Fruit fly (Drosophila melanogaster) whole organism, embryonic: ENCODE data around the gene arg.

Experiments
- Atf-2 ChIP-seq: fragments of 200-800 bp; sonication (Bioruptor generic); optimal IDR thresholded peaks from 2 replicates; lab custom pipeline; 2016; ENCODE audit warnings: missing biosample characterization, missing genetic modification characterization
- CG11504 ChIP-seq: fragments of 200-800 bp; sonication (Bioruptor generic); optimal IDR thresholded peaks from 3 replicates; lab custom pipeline; 2019; ENCODE audit warnings: missing biosample characterization, mild to moderate bottlenecking, missing genetic modification characterization, moderate library complexity
- CG12219 ChIP-seq: fragments of 200-800 bp; sonication (Bioruptor generic); optimal IDR thresholded peaks from 3 replicates; lab custom pipeline; 2018; ENCODE audit warnings: missing biosample characterization, mild to moderate bottlenecking, missing genetic modification characterization
- CG13296 ChIP-seq: fragments of 200-800 bp; sonication (Bioruptor generic); optimal IDR thresholded peaks from 3 replicates; lab custom pipeline; 2018; ENCODE audit warnings: missing biosample characterization, mild to moderate bottlenecking, missing genetic modification characterization
- CG1602 ChIP-seq: fragments of 200-800 bp; sonication (Bioruptor generic); optimal IDR thresholded peaks from 3 replicates; lab custom pipeline; 2016; ENCODE audit warnings: missing biosample characterization, missing genetic modification characterization
- CG1603 ChIP-seq: fragments of 200-800 bp; sonication (Bioruptor generic); optimal IDR thresholded peaks from 2 replicates; lab custom pipeline; 2019; ENCODE audit warnings: missing biosample characterization, mild to moderate bottlenecking, missing genetic modification characterization, moderate library complexity
- CG17359 ChIP-seq: fragments of 200-800 bp; sonication (Bioruptor generic); optimal IDR thresholded peaks from 3 replicates; lab custom pipeline; 2018; ENCODE audit warnings: missing biosample characterization, mild to moderate bottlenecking, missing genetic modification characterization, moderate library complexity
- CG17568 ChIP-seq: fragments of 200-800 bp; sonication (Bioruptor generic); optimal IDR thresholded peaks from 2 replicates; lab custom pipeline; 2018; ENCODE audit warnings: missing biosample characterization, mild to moderate bottlenecking, missing genetic modification characterization, moderate library complexity
- CG18619 ChIP-seq: fragments of 200-800 bp; sonication (Bioruptor generic); optimal IDR thresholded peaks from 3 replicates; lab custom pipeline; 2017; ENCODE audit warnings: missing biosample characterization, mild to moderate bottlenecking, missing genetic modification characterization
- CG2120 ChIP-seq: fragments of 200-800 bp; sonication (Bioruptor generic); optimal IDR thresholded peaks from 3 replicates; lab custom pipeline; 2016; ENCODE audit warnings: missing biosample characterization, missing genetic modification characterization
- CG30403 ChIP-seq: fragments of 200-800 bp; sonication (Bioruptor generic); optimal IDR thresholded peaks from 3 replicates; lab custom pipeline; 2016; ENCODE audit warnings: missing biosample characterization, missing genetic modification characterization
- CG31365 ChIP-seq: fragments of 200-800 bp; sonication (Bioruptor generic); optimal IDR thresholded peaks from 2 replicates; lab custom pipeline; 2018; ENCODE audit warnings: missing biosample characterization, mild to moderate bottlenecking, missing genetic modification characterization
- CG33557 ChIP-seq: fragments of 200-800 bp; sonication (Bioruptor generic); optimal IDR thresholded peaks from 2 replicates; lab custom pipeline; 2019; ENCODE audit warnings: missing biosample characterization, mild to moderate bottlenecking, missing genetic modification characterization, moderate library complexity
- CG43689 ChIP-seq: fragments of 200-800 bp; sonication (Bioruptor generic); IDR thresholded peaks from 2 replicates; pipeline ENCODE4 v1.3.6; 2022; ENCODE audit warnings: missing biosample characterization, missing genetic modification characterization
- CG4820 ChIP-seq: fragments of 200-800 bp; sonication (Bioruptor generic); optimal IDR thresholded peaks from 3 replicates; lab custom pipeline; 2016; ENCODE audit warnings: missing biosample characterization, missing genetic modification characterization
- CG7271 ChIP-seq: fragments of 200-800 bp; sonication (Bioruptor generic); optimal IDR thresholded peaks from 2 replicates; lab custom pipeline; 2018; ENCODE audit warnings: missing biosample characterization, mild to moderate bottlenecking, missing genetic modification characterization, moderate library complexity
- D19A ChIP-seq: fragments of 200-800 bp; optimal IDR thresholded peaks from 3 replicates; lab custom pipeline; 2019; ENCODE audit warnings: missing biosample characterization, mild to moderate bottlenecking, missing genetic modification characterization, moderate library complexity
- Dad ChIP-seq: fragments of 200-800 bp; sonication (Bioruptor generic); optimal IDR thresholded peaks from 3 replicates; lab custom pipeline; 2016; ENCODE audit warnings: missing biosample characterization, missing genetic modification characterization
- Deaf1 ChIP-seq: fragments of 200-800 bp; optimal IDR thresholded peaks from 3 replicates; lab custom pipeline; 2019; ENCODE audit warnings: missing biosample characterization, mild to moderate bottlenecking, missing genetic modification characterization, moderate library complexity
- Dip3 ChIP-seq: fragments of 200-800 bp; sonication (Bioruptor generic); optimal IDR thresholded peaks from 3 replicates; lab custom pipeline; 2016; ENCODE audit warnings: missing biosample characterization, missing genetic modification characterization
- ERR ChIP-seq: fragments of 200-800 bp; sonication (Bioruptor generic); optimal IDR thresholded peaks from 2 replicates; lab custom pipeline; 2016; ENCODE audit warnings: missing biosample characterization, missing genetic modification characterization
- Ets65A ChIP-seq: fragments of 200-800 bp; sonication (Bioruptor generic); peaks from one replicate; lab custom pipeline; 2016; ENCODE audit warnings: missing biosample characterization, missing genetic modification characterization
- Gug ChIP-seq: fragments of 200-800 bp; sonication (Bioruptor generic); IDR thresholded peaks from 4 replicates; pipeline ENCODE4 v1.3.6; 2022; ENCODE audit warnings: missing biosample characterization, missing genetic modification characterization
- MTF-1 ChIP-seq: fragments of 200-800 bp; sonication (Bioruptor generic); optimal IDR thresholded peaks from 2 replicates; lab custom pipeline; 2018; ENCODE audit warnings: missing biosample characterization, mild to moderate bottlenecking, missing genetic modification characterization, borderline replicate concordance
- Mad ChIP-seq: fragments of 200-800 bp; sonication (Bioruptor generic); optimal IDR thresholded peaks from 2 replicates; lab custom pipeline; 2016; ENCODE audit warnings: missing biosample characterization, missing genetic modification characterization
- Max ChIP-seq: fragments of 200-800 bp; sonication (Bioruptor generic); optimal IDR thresholded peaks from 2 replicates; lab custom pipeline; 2016; ENCODE audit warnings: missing biosample characterization, mild to moderate bottlenecking, missing genetic modification characterization
- Med ChIP-seq: fragments of 200-800 bp; sonication (Bioruptor generic); peaks from one replicate; lab custom pipeline; 2016; ENCODE audit warnings: missing biosample characterization, missing genetic modification characterization, mild to moderate bottlenecking, inconsistent platforms, moderate library complexity
- Mes4 ChIP-seq: fragments of 200-800 bp; sonication (Bioruptor generic); optimal IDR thresholded peaks from 2 replicates; lab custom pipeline; 2016; ENCODE audit warnings: missing biosample characterization, missing genetic modification characterization
- NC2β ChIP-seq: fragments of 200-800 bp; sonication (Bioruptor generic); optimal IDR thresholded peaks from 2 replicates; lab custom pipeline; 2016; ENCODE audit warnings: missing biosample characterization, missing genetic modification characterization
- Neu2 ChIP-seq: fragments of 200-800 bp; sonication (Bioruptor generic); optimal IDR thresholded peaks from 3 replicates; lab custom pipeline; 2016; ENCODE audit warnings: missing biosample characterization, missing genetic modification characterization, borderline replicate concordance
- Nf-YA ChIP-seq: fragments of 200-800 bp; sonication (Bioruptor generic); IDR thresholded peaks from 2 replicates; pipeline ENCODE4 v1.3.6; 2022; ENCODE audit warnings: missing biosample characterization, missing genetic modification characterization
- Stat92E ChIP-seq, 3 experiments: fragments of >200 bp in 2 of 3; fragments of 200-800 bp in 1 of 3; sonication (Bioruptor generic) in 1 of 3; optimal IDR thresholded peaks; 2 replicates each; lab custom pipeline; 2017 to 2019; ENCODE audit warnings: missing biosample characterization in 3 of 3, missing genetic modification characterization in 3 of 3, mild to moderate bottlenecking in 1 of 3, moderate library complexity in 1 of 3
- Trl ChIP-seq, 3 experiments: fragments of >200 bp in 2 of 3; fragments of 200-800 bp in 1 of 3; sonication (Bioruptor generic) in 1 of 3; optimal IDR thresholded peaks; 2 replicates in 1 of 3; 3 replicates in 2 of 3; lab custom pipeline; 2016 to 2017; ENCODE audit warnings: missing biosample characterization in 1 of 3, missing genetic modification characterization in 1 of 3
- Xbp1 ChIP-seq: fragments of 200-800 bp; sonication (Bioruptor generic); optimal IDR thresholded peaks from 3 replicates; lab custom pipeline; 2016; ENCODE audit warnings: missing biosample characterization, mild to moderate bottlenecking, missing genetic modification characterization
- Xrp1 ChIP-seq: fragments of 200-800 bp; sonication (Bioruptor generic); IDR thresholded peaks from 2 replicates; pipeline ENCODE4 v1.3.6; 2022; ENCODE audit warnings: missing biosample characterization, missing genetic modification characterization
- al ChIP-seq: fragments of 200-800 bp; sonication (Bioruptor generic); IDR thresholded peaks from 2 replicates; pipeline ENCODE4 v1.3.6; 2022; ENCODE audit warnings: missing biosample characterization, missing genetic modification characterization
- ap ChIP-seq: fragments of 200-800 bp; sonication (Bioruptor generic); IDR thresholded peaks from 2 replicates; pipeline ENCODE4 v1.3.6; 2022; ENCODE audit warnings: missing biosample characterization, missing genetic modification characterization
- crc ChIP-seq: fragments of 200-800 bp; sonication (Bioruptor generic); optimal IDR thresholded peaks from 2 replicates; lab custom pipeline; 2016; ENCODE audit warnings: missing biosample characterization, missing genetic modification characterization
- croc ChIP-seq: fragments of 200-800 bp; sonication (Bioruptor generic); conservative IDR thresholded peaks from 3 replicates; pipeline ENCODE4 v1.3.6; 2022; ENCODE audit warnings: missing biosample characterization, missing genetic modification characterization
- crp ChIP-seq, 2 experiments: fragments of 200-800 bp; sonication (Bioruptor generic); optimal IDR thresholded peaks; 2 replicates in 1 of 2; 3 replicates in 1 of 2; lab custom pipeline; 2017; ENCODE audit warnings: missing biosample characterization in 2 of 2, missing genetic modification characterization in 2 of 2, mild to moderate bottlenecking in 1 of 2, moderate library complexity in 1 of 2
- dati ChIP-seq: fragments of 200-800 bp; sonication (Bioruptor generic); IDR thresholded peaks from 2 replicates; pipeline ENCODE4 v1.3.6; 2022; ENCODE audit warnings: missing biosample characterization, missing genetic modification characterization
- exex ChIP-seq: fragments of 200-800 bp; sonication (Bioruptor generic); optimal IDR thresholded peaks from 4 replicates; lab custom pipeline; 2018; ENCODE audit warnings: missing biosample characterization, mild to moderate bottlenecking, missing genetic modification characterization, moderate library complexity
- fd96Cb ChIP-seq: fragments of 200-800 bp; sonication (Bioruptor generic); optimal IDR thresholded peaks from 2 replicates; lab custom pipeline; 2018; ENCODE audit warnings: missing biosample characterization, mild to moderate bottlenecking, missing genetic modification characterization, moderate library complexity
- h ChIP-seq: fragments of >200 bp; optimal IDR thresholded peaks from 2 replicates; lab custom pipeline; 2017
- jing ChIP-seq: fragments of 200-800 bp; sonication (Bioruptor generic); optimal IDR thresholded peaks from 2 replicates; lab custom pipeline; 2018; ENCODE audit warnings: missing biosample characterization, mild to moderate bottlenecking, missing genetic modification characterization
- knrl ChIP-seq: fragments of 200-800 bp; sonication (Bioruptor generic); IDR thresholded peaks from 3 replicates; pipeline ENCODE4 v1.3.6; 2022; ENCODE audit warnings: missing biosample characterization, missing genetic modification characterization; ENCODE audit not compliant: partially characterized antibody
- oc ChIP-seq: fragments of 200-800 bp; sonication (Bioruptor generic); optimal IDR thresholded peaks from 2 replicates; lab custom pipeline; 2018; ENCODE audit warnings: missing biosample characterization, mild to moderate bottlenecking, missing genetic modification characterization, moderate library complexity
- sens ChIP-seq: fragments of 200-800 bp; sonication (Bioruptor generic); peaks from one replicate; lab custom pipeline; 2016; ENCODE audit warnings: missing biosample characterization, missing genetic modification characterization
- unpg ChIP-seq: fragments of 200-800 bp; sonication (Bioruptor generic); optimal IDR thresholded peaks from 3 replicates; lab custom pipeline; 2018; ENCODE audit warnings: missing biosample characterization, mild to moderate bottlenecking, missing genetic modification characterization, moderate library complexity

arg gene

DNA sequence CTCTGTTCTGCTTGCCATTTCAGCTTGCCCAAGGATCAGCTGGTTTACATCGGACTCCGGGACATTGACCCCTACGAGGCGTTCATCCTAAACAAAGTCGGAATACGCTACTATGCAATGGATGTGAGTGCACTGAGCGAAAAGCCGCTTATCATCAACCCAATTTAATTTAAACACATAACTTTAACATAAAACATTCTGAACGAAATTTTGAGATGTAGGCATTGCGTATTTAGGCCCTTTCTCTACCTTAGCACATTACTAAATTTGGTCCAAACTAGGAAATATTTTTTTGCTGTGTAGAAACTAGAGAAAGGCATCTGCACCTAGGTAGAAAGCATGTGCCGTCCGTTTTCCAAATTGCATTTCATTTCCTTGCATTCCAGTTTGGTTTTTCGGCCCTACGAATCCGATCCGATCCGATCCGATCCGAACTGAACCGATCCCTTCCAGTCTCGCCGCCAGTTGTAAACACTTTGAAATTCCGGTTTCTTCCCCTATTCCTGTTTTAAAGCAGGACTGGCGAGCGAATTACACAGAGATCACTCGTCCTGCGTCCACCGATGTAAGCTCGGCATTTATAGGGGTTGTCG is 17.3 kb downstream of the arg start (continued):
- TF ChIP-seq Trl (optimal IDR thresholded peaks at IDR 0.05; lab: Kevin White, UChicago) (no peak), Trl (GFP tag; optimal IDR thresholded peaks at IDR 0.05; lab: Kevin White, UChicago) (peak; percentile 76), Max (GFP tag; lab: Kevin White, UChicago) (peak; percentile 52), D19A (tag; lab: Kevin White, UChicago) (peak; percentile 54), sens (GFP tag; lab: Kevin White, UChicago) (peak; percentile 95), CG17568 (GFP tag; lab: Kevin White, UChicago) (no peak), CG33557 (GFP tag; lab: Kevin White, UChicago) (peak; percentile 69), oc (tag; lab: Kevin White, UChicago) (no peak), Med (GFP tag; lab: Kevin White, UChicago) (peak; percentile 90), CG17359 (tag; lab: Kevin White, UChicago) (peak; percentile 8), Ets65A (GFP tag; lab: Kevin White, UChicago) (peak; percentile 91), Gug (GFP tag; lab: Robert Waterston, UW) (no peak), Mes4 (GFP tag; lab: Kevin White, UChicago) (peak; percentile 64), fd96Cb (tag; lab: Kevin White, UChicago) (peak; percentile 54), jing (peak; percentile 27), Neu2 (GFP tag; lab: Kevin White, UChicago) (peak; percentile 88), croc (peak; percentile 61), CG1602 (GFP tag; lab: Kevin White, UChicago) (peak; percentile 56), CG30403 (peak; percentile 45), exex (tag; lab: Kevin White, UChicago) (no peak), CG12219 (GFP tag; lab: Kevin White, UChicago) (peak; percentile 33), dati (GFP tag; lab: Robert Waterston, UW) (no peak), crp (GFP tag; optimal IDR thresholded peaks at IDR 0.05; lab: Kevin White, UChicago) (no peak), NC2β (peak; percentile 77), Dad (GFP tag; lab: Kevin White, UChicago) (peak; percentile 26), al (GFP tag; lab: Robert Waterston, UW) (no peak), Nf-YA (no peak), CG4820 (GFP tag; lab: Kevin White, UChicago) (peak; percentile 74), CG7271 (peak; percentile 90), CG1603 (tag; lab: Kevin White, UChicago) (peak; percentile 88)
- TF ChIP-seq, all 482 proteins: peak for 189

DNA sequence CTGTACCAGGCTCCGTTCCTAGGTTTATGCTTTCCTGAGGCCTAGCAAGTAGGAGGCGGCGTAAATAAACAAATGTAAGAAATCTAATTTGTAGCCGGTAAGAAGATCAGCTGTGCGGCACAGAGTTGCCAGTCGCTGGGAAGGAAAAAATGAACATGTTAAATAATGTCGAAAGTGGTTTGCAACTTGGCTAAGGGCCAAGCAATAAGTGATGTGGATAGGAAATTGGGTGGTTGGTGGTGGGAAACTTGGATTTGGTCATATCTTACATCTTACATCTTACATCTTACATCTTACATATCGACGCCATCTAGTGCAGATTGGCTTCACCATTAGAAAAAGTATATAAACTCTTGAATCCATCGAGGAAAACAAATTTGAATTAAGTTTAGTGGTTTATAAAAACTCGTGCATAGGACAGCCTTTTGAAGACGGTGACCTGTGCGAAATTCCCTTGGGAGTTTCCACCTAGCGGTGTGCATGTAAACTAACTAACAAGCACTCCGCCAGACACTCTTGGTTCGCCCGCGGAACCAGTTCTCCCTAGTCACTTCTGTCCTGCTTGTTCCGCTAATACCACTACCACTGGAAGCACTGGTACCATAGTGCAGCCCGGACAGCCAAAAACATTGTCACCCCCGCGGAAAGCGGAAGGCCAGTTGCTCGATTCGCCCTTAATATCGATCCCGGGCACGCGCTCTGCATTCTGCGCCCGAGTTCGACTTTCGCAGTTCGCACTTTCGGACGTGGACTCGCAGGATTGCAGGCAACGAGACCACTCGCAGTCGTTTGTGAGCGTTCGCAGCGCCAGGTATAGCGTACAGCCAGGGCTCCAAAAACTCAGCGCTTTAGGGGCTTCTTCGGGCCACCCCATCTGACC is 20.7 kb downstream of the arg start, which contains the start of the genes CG4293 and Appl:
CG4293 (minus strand) TSS at position 568 of the 880 bp plus-strand sequence.
Appl (plus strand) TSS at position 778 of the 880 bp plus-strand sequence.
- TF ChIP-seq unpg (GFP tag; lab: Kevin White, UChicago) (no peak), Stat92E (GFP tag; optimal IDR thresholded peaks at IDR 0.05; lab: Kevin White, UChicago) (no peak), h (lab: Kevin White, UChicago) (no peak), CG31365 (tag; lab: Kevin White, UChicago) (peak; percentile 13), Xbp1 (GFP tag; lab: Kevin White, UChicago) (peak; percentile 29), CG43689 (GFP tag; lab: Robert Waterston, UW) (no peak), Xrp1 (no peak), Mad (GFP tag; lab: Kevin White, UChicago) (no peak), ap (no peak), ERR (no peak), Dip3 (GFP tag; lab: Kevin White, UChicago) (no peak), CG13296 (no peak), knrl (GFP tag; lab: Robert Waterston, UW) (peak; percentile 65), CG2120 (GFP tag; lab: Kevin White, UChicago) (peak; percentile 13), Atf-2 (no peak), Deaf1 (peak; percentile 64), MTF-1 (GFP tag; lab: Kevin White, UChicago) (no peak), crc (GFP tag; lab: Kevin White, UChicago) (no peak), CG18619 (no peak), CG11504 (tag; lab: Kevin White, UChicago) (peak; percentile 11)
